Worm (Caenorhabditis elegans): Measurements from ENCODE around the gene C25H3.16.
"Not testable (repeated sequence)": the region's sequence is repeated elsewhere in the genome, so short reads cannot be mapped to it uniquely, and the experiment has no call there.

Gene C25H3.16

DNA sequence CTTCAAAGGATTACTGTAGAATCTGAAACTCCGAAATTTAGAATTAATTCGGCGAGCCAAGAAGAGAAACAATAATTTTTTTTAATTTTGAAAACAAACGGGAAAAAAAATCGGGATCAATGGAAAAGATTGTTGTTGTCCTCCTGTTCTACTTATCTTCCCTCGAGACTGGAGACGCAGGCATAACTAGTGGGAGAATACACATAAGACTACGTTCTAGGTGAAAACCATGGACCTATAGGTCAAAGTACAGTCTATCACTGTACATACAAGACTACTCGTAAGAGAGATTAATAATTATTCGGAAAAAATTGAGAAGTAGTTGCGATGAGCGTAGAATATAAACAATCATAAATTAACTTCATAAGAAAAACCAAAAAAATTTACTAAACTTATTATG lies 46.8 kb upstream of the C25H3.16 start, which contains the start of gene dhs-6 (continued):
- no peak for TF ChIP-seq pax-3 (tag; optimal IDR thresholded peaks at IDR 0.05)
- TF ChIP-seq lsy-2 (tag; optimal IDR thresholded peaks at IDR 0.05), result peak in 1 of 2 experiments; percentile 6
- TF ChIP-seq F16B12.6 (tag; optimal IDR thresholded peaks at IDR 0.05), result no peak
- no peak for TF ChIP-seq lin-35 (GFP tag; optimal IDR thresholded peaks at IDR 0.05)
- no peak for TF ChIP-seq hlh-4 (tag; optimal IDR thresholded peaks at IDR 0.05)
- TF ChIP-seq zip-4 (GFP tag; optimal IDR thresholded peaks at IDR 0.05), result no peak
- TF ChIP-seq nhr-237 (tag; optimal IDR thresholded peaks at IDR 0.05), result no peak
- TF ChIP-seq efl-3 (GFP tag; optimal IDR thresholded peaks at IDR 0.05), result no peak
- peak; percentile 77 for TF ChIP-seq nhr-20 (tag; optimal IDR thresholded peaks at IDR 0.05)
- no peak for TF ChIP-seq ceh-88 (GFP tag; IDR thresholded peaks at IDR 0.05)
- TF ChIP-seq ztf-4 (tag; optimal IDR thresholded peaks at IDR 0.05), result no peak
- no peak for TF ChIP-seq hpl-2 (GFP tag; optimal IDR thresholded peaks at IDR 0.05)
- TF ChIP-seq vab-15 (tag; optimal IDR thresholded peaks at IDR 0.05), result no peak

DNA sequence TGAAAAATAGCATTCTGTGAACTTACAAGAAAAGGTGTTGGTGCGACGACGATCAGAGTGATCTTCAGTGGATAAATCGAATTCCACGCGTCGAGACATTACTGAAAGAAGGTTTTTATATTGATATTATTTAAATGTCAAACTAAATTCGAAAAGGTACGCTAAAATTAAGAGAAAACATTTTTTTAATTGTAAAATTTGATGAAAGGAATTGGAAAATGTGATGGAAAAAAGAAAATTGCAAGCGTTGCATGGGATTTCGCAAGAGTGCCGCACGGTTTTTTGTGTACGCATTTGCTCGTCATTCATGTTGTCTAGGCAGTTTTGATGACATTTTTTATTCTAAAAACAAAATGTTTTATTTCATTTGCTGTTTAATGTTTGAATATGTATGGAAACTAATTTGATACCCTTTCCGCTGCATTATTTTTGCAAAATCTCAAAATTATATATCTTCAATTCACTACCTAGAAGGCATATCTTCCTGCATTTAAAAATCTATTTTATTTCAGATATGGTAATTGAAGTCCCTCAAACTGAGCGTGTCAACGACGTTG lies 43.6 kb upstream of the C25H3.16 start, which contains the start of the genes eif-3.L and npl-4.2:
Gene eif-3.L (minus strand): TSS at position 101 of the 557 bp plus-strand sequence.
Gene npl-4.2 (plus strand): TSS at position 507 of the 557 bp plus-strand sequence.
- not testable (repeated sequence) for TF ChIP-seq ztf-4, ceh-82, fkh-8 (tag; optimal IDR thresholded peaks at IDR 0.05)

DNA sequence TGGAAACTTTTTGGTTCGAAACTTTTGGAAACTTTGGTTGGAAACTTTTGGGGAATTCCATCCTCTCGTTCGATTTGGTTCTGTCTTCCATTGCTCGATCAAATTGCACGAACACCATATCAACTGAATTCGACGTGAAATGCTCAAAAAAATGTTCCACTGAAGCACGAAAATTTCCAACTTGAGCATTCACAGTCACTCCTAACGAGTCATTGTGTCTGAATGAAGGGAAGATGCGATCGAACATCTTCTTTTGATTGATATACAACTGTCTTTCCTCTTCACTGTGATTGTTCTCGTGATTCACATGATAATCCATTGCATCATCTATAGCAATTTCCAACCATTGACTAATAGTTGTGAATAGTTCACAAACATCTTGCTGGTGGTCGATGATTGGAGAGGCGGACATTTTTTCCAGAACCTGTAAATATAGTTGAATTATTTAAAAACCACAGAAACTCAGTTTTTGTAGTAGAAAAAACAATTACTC lies 37.7 kb upstream of the C25H3.16 start, which contains the start of gene F59E12.15:
Gene F59E12.15 (minus strand): TSS at position 51 of the 493 bp plus-strand sequence.
- TF ChIP-seq rnt-1 (tag; optimal IDR thresholded peaks at IDR 0.05) (no peak), pax-3 (tag; optimal IDR thresholded peaks at IDR 0.05) (no peak), nhr-11 (tag; optimal IDR thresholded peaks at IDR 0.05) (no peak), aly-2 (tag; optimal IDR thresholded peaks at IDR 0.05) (no peak), nhr-237 (tag; optimal IDR thresholded peaks at IDR 0.05) (no peak), skn-1 (tag; optimal IDR thresholded peaks at IDR 0.05) (no peak), ztf-11 (tag; optimal IDR thresholded peaks at IDR 0.05) (no peak), grh-1 (GFP tag; IDR thresholded peaks at IDR 0.05) (no peak), fkh-4 (tag; optimal IDR thresholded peaks at IDR 0.05; ENCODE audit: borderline replicate concordance) (no peak), F16B12.6 (tag; optimal IDR thresholded peaks at IDR 0.05) (no peak), hpl-2 (GFP tag; optimal IDR thresholded peaks at IDR 0.05) (no peak), nhr-76 (tag; optimal IDR thresholded peaks at IDR 0.05) (no peak), tbx-2 (tag; optimal IDR thresholded peaks at IDR 0.05) (no peak), nhr-84 (tag; optimal IDR thresholded peaks at IDR 0.05) (no peak), egl-27 (tag; optimal IDR thresholded peaks at IDR 0.05) (no peak), sptf-1 (tag; optimal IDR thresholded peaks at IDR 0.05) (no peak)

DNA sequence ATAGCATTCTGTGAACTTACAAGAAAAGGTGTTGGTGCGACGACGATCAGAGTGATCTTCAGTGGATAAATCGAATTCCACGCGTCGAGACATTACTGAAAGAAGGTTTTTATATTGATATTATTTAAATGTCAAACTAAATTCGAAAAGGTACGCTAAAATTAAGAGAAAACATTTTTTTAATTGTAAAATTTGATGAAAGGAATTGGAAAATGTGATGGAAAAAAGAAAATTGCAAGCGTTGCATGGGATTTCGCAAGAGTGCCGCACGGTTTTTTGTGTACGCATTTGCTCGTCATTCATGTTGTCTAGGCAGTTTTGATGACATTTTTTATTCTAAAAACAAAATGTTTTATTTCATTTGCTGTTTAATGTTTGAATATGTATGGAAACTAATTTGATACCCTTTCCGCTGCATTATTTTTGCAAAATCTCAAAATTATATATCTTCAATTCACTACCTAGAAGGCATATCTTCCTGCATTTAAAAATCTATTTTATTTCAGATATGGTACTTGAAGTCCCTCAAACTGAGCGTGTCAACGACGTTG lies 35.2 kb upstream of the C25H3.16 start, which contains the start of the genes F59E12.6 and npl-4.1:
Gene F59E12.6 (minus strand): TSS at position 101 of the 551 bp plus-strand sequence.
Gene npl-4.1 (plus strand): TSS at position 501 of the 551 bp plus-strand sequence.
- TF ChIP-seq nhr-47, dsc-1, aly-2 (tag; optimal IDR thresholded peaks at IDR 0.05): not testable (repeated sequence)

DNA sequence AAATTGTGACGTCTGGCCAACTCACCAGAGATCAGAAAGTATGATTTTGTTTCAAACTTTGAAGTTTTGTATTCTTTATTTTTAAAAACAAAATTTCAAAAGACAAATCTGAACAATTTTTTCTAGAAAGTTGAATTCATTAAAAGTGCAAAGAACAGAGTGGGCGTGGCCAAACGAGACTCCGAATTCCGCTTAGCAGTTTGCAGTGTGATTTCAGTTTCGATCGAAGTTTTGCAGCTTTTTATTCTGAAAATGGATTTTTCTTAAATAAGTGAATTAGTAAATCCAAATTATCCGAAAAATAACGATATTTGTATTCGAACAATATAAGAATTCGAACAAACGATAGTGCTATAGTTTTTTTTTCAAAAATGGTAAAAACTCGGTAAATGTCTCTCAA lies 32.6 kb upstream of the C25H3.16 start:
- TF ChIP-seq blmp-1 (tag; optimal IDR thresholded peaks at IDR 0.05) (peak; percentile 12), dsc-1 (tag; optimal IDR thresholded peaks at IDR 0.05) (no peak), lsy-2 (tag; optimal IDR thresholded peaks at IDR 0.05) (peak in 1 of 2 experiments; percentile 52), vab-15 (tag; optimal IDR thresholded peaks at IDR 0.05) (no peak), efl-1 (optimal IDR thresholded peaks at IDR 0.05) (no peak), efl-1 (GFP tag; optimal IDR thresholded peaks at IDR 0.05 in 1 of 2) (peak in 1 of 2 experiments; percentile 54), dpl-1 (GFP tag; optimal IDR thresholded peaks at IDR 0.05) (peak in 1 of 3 experiments; percentile 30), lin-35 (GFP tag; optimal IDR thresholded peaks at IDR 0.05) (peak in 1 of 2 experiments; percentile 5), nhr-90 (tag; optimal IDR thresholded peaks at IDR 0.05; ENCODE audit: poor library complexity) (no peak)

Data from whole organism, L1 larva.